Worm (Caenorhabditis elegans) whole organism, L4 larva: ENCODE results near the gene ZK666.1.

Experiments used
- egl-27 ChIP-seq: sonication (generic microtip); optimal IDR thresholded peaks from 3 replicates; lab custom pipeline; 2017; ENCODE audit warnings: missing biosample characterization, missing genetic modification reagents, missing genetic modification characterization
- lin-15B ChIP-seq: fragments of 150-350 bp; sonication (generic microtip); optimal IDR thresholded peaks from 3 replicates; lab custom pipeline; 2014; ENCODE audit warnings: missing biosample characterization, missing genetic modification characterization
- mes-2 ChIP-seq: sonication (generic microtip); optimal IDR thresholded peaks from 2 replicates; lab custom pipeline; 2016; ENCODE audit warnings: missing genotype, mild to moderate bottlenecking, missing genetic modification characterization, missing compliant biosample characterization; ENCODE audit not compliant: poor library complexity, severe bottlenecking
- nhr-11 ChIP-seq: fragments of 150-350 bp; optimal IDR thresholded peaks from 2 replicates; lab custom pipeline; 2014; ENCODE audit warnings: missing biosample characterization, missing genetic modification characterization
- unc-130 ChIP-seq: sonication (generic microtip); optimal IDR thresholded peaks from 2 replicates; lab custom pipeline; 2016; ENCODE audit warnings: missing genetic modification reagents, missing genetic modification characterization, missing compliant biosample characterization
- zip-11 ChIP-seq: fragments of 200-800 bp; sonication (Bioruptor generic); IDR thresholded peaks from 2 replicates; pipeline ENCODE4 v1.3.6; 2022; ENCODE audit warnings: missing genetic modification characterization, missing compliant biosample characterization

ce11 chrII:10464230-10464920 lies 6.8 kb downstream of the ZK666.1 start, which contains the start of the genes ZK673.6 and sdz-37:
- TF ChIP-seq egl-27 (tag; lab: Kevin White, UChicago) (no peak), nhr-11 (no peak), zip-11 (GFP tag; lab: Robert Waterston, UW) (no peak), mes-2 (tag; lab: Kevin White, UChicago) (no peak), unc-130 (no peak), lin-15B (no peak)
